Fruit fly (Drosophila melanogaster): Measurements from ENCODE around the gene CG42823.

- TF ChIP-seq Sox15 (GFP tag; optimal IDR thresholded peaks at IDR 0.05) (no peak), Ets96B (tag; optimal IDR thresholded peaks at IDR 0.05) (no peak), Sox102F (GFP tag; optimal IDR thresholded peaks at IDR 0.05) (no peak)
Measured at dm6 chr3R:17407576-17407975, 2.7 kb upstream of the CG42823 start, which contains the start of gene CG17283.

All from whole organism, prepupa.